Fruit fly (Drosophila melanogaster) whole organism, prepupa: ENCODE data around the gene Unr.

ENCODE experiments used
- CG10631 ChIP-seq: fragments of 200-800 bp; sonication (Bioruptor generic); optimal IDR thresholded peaks from 2 replicates; lab custom pipeline; 2016; ENCODE audit warnings: missing biosample characterization, missing genetic modification characterization
- CG10669 ChIP-seq: fragments of 200-800 bp; sonication (Bioruptor generic); optimal IDR thresholded peaks from 3 replicates; lab custom pipeline; 2018; ENCODE audit warnings: missing biosample characterization, mild to moderate bottlenecking, missing genetic modification characterization, moderate library complexity
- CG11294 ChIP-seq: fragments of 200-800 bp; sonication (Bioruptor generic); IDR thresholded peaks from 2 replicates; pipeline ENCODE4 v1.3.6; 2022; ENCODE audit warnings: missing biosample characterization, missing genetic modification characterization
- CG11762 ChIP-seq: fragments of 200-800 bp; sonication (Bioruptor generic); optimal IDR thresholded peaks from 3 replicates; lab custom pipeline; 2016; ENCODE audit warnings: missing biosample characterization, missing genetic modification characterization; ENCODE audit not compliant: insufficient read depth
- CG1621 ChIP-seq: fragments of 200-800 bp; sonication (Bioruptor generic); optimal IDR thresholded peaks from 3 replicates; lab custom pipeline; 2018; ENCODE audit warnings: missing biosample characterization, mild to moderate bottlenecking, missing genetic modification characterization
- CG31627 ChIP-seq: fragments of 200-800 bp; sonication (Bioruptor generic); optimal IDR thresholded peaks from 3 replicates; lab custom pipeline; 2016; ENCODE audit warnings: missing biosample characterization, missing genetic modification characterization
- CG32006 ChIP-seq: fragments of 200-800 bp; sonication (Bioruptor generic); optimal IDR thresholded peaks from 3 replicates; lab custom pipeline; 2017; ENCODE audit warnings: missing biosample characterization, mild to moderate bottlenecking, missing genetic modification characterization
- CG34406 ChIP-seq: fragments of 200-800 bp; sonication (Bioruptor generic); optimal IDR thresholded peaks from 3 replicates; lab custom pipeline; 2016; ENCODE audit warnings: missing biosample characterization, missing genetic modification characterization
- CG3919 ChIP-seq: fragments of 200-800 bp; sonication (Bioruptor generic); optimal IDR thresholded peaks from 3 replicates; lab custom pipeline; 2016; ENCODE audit warnings: missing biosample characterization, missing genetic modification characterization
- CG4318 ChIP-seq: fragments of 200-800 bp; sonication (Bioruptor generic); optimal IDR thresholded peaks from 3 replicates; lab custom pipeline; 2017; ENCODE audit warnings: missing biosample characterization, mild to moderate bottlenecking, missing genetic modification characterization
- CG6163 ChIP-seq: fragments of 200-800 bp; sonication (Bioruptor generic); IDR thresholded peaks from 3 replicates; pipeline ENCODE4 v1.3.6; 2022; ENCODE audit warnings: missing biosample characterization, missing genetic modification characterization
- CG6276 ChIP-seq: fragments of 200-800 bp; sonication (Bioruptor generic); optimal IDR thresholded peaks from 2 replicates; lab custom pipeline; 2017; ENCODE audit warnings: missing biosample characterization, mild to moderate bottlenecking, missing genetic modification characterization
- CG6792 ChIP-seq: fragments of 200-800 bp; sonication (Bioruptor generic); optimal IDR thresholded peaks from 3 replicates; lab custom pipeline; 2016; ENCODE audit warnings: missing biosample characterization, missing genetic modification characterization
- CG6808 ChIP-seq: fragments of 200-800 bp; sonication (Bioruptor generic); optimal IDR thresholded peaks from 3 replicates; lab custom pipeline; 2017; ENCODE audit warnings: missing biosample characterization, missing genetic modification characterization, mild to moderate bottlenecking, moderate library complexity, missing genetic modification reagents
- CG6854 ChIP-seq: fragments of 200-800 bp; sonication (Bioruptor generic); optimal IDR thresholded peaks from 2 replicates; lab custom pipeline; 2017; ENCODE audit warnings: missing biosample characterization, mild to moderate bottlenecking, missing genetic modification characterization
- CG8119 ChIP-seq: fragments of 200-800 bp; sonication (Bioruptor generic); IDR thresholded peaks from 3 replicates; pipeline ENCODE4 v1.3.6; 2022; ENCODE audit warnings: missing biosample characterization, missing genetic modification characterization
- CG8319 ChIP-seq: fragments of 200-800 bp; sonication (Bioruptor generic); optimal IDR thresholded peaks from 3 replicates; lab custom pipeline; 2016; ENCODE audit warnings: missing biosample characterization, missing genetic modification characterization
- CG8632 ChIP-seq: fragments of 200-800 bp; sonication (Bioruptor generic); optimal IDR thresholded peaks from 3 replicates; lab custom pipeline; 2016; ENCODE audit warnings: missing biosample characterization, missing genetic modification characterization
- CG9139 ChIP-seq: fragments of 200-800 bp; sonication (Bioruptor generic); optimal IDR thresholded peaks from 3 replicates; lab custom pipeline; 2017; ENCODE audit warnings: missing biosample characterization, mild to moderate bottlenecking, missing genetic modification characterization
- Eip75B ChIP-seq: fragments of 200-800 bp; sonication (Bioruptor generic); optimal IDR thresholded peaks from 3 replicates; lab custom pipeline; 2016; ENCODE audit warnings: missing biosample characterization, missing genetic modification characterization
- Eip78C ChIP-seq: fragments of 200-800 bp; sonication (Bioruptor generic); peaks from one replicate; lab custom pipeline; 2016; ENCODE audit warnings: missing biosample characterization, missing genetic modification characterization
- Eip93F ChIP-seq: fragments of 200-800 bp; sonication (Bioruptor generic); optimal IDR thresholded peaks from 2 replicates; lab custom pipeline; 2016; ENCODE audit warnings: missing biosample characterization, mild to moderate bottlenecking, missing genetic modification characterization
- Ets96B ChIP-seq: fragments of 200-800 bp; optimal IDR thresholded peaks from 2 replicates; lab custom pipeline; 2019; ENCODE audit warnings: missing biosample characterization, mild to moderate bottlenecking, missing genetic modification characterization, moderate library complexity
- Gug ChIP-seq: fragments of 200-800 bp; sonication (Bioruptor generic); IDR thresholded peaks from 2 replicates; pipeline ENCODE4 v1.3.6; 2022; ENCODE audit warnings: missing biosample characterization, missing genetic modification characterization
- Hr38 ChIP-seq: sonication (Bioruptor generic); optimal IDR thresholded peaks from 2 replicates; lab custom pipeline; 2016; ENCODE audit warnings: missing biosample characterization, missing genetic modification characterization
- Hr4 ChIP-seq: fragments of 200-800 bp; sonication (Bioruptor generic); optimal IDR thresholded peaks from 3 replicates; lab custom pipeline; 2016; ENCODE audit warnings: missing biosample characterization, missing genetic modification characterization
- Lpt ChIP-seq: fragments of 200-800 bp; sonication (Bioruptor generic); optimal IDR thresholded peaks from 3 replicates; lab custom pipeline; 2016; ENCODE audit warnings: missing biosample characterization, missing genetic modification characterization
- Met ChIP-seq: fragments of 200-800 bp; sonication (Bioruptor generic); optimal IDR thresholded peaks from 3 replicates; lab custom pipeline; 2016; ENCODE audit warnings: missing biosample characterization, missing genetic modification characterization
- Smox ChIP-seq: fragments of 200-800 bp; sonication (Bioruptor generic); optimal IDR thresholded peaks from 3 replicates; lab custom pipeline; 2016; ENCODE audit warnings: missing biosample characterization, missing genetic modification characterization
- Sox102F ChIP-seq: fragments of 200-800 bp; sonication (Bioruptor generic); optimal IDR thresholded peaks from 2 replicates; lab custom pipeline; 2016; ENCODE audit warnings: missing biosample characterization, mild to moderate bottlenecking, missing genetic modification characterization
- Sox14 ChIP-seq: fragments of 200-800 bp; sonication (Bioruptor generic); optimal IDR thresholded peaks from 3 replicates; lab custom pipeline; 2016; ENCODE audit warnings: missing biosample characterization, missing genetic modification characterization
- Sox15 ChIP-seq: fragments of 200-800 bp; sonication (Bioruptor generic); optimal IDR thresholded peaks from 3 replicates; lab custom pipeline; 2016; ENCODE audit warnings: missing biosample characterization, missing genetic modification characterization
- achi ChIP-seq: fragments of 200-800 bp; sonication (Bioruptor generic); optimal IDR thresholded peaks from 3 replicates; lab custom pipeline; 2016; ENCODE audit warnings: missing biosample characterization, missing genetic modification characterization
- acj6 ChIP-seq: fragments of 200-800 bp; sonication (Bioruptor generic); optimal IDR thresholded peaks from 3 replicates; lab custom pipeline; 2016; ENCODE audit warnings: missing biosample characterization, missing genetic modification characterization
- cyc ChIP-seq: fragments of 200-800 bp; sonication (Bioruptor generic); optimal IDR thresholded peaks from 3 replicates; lab custom pipeline; 2016; ENCODE audit warnings: missing biosample characterization, missing genetic modification characterization
- dac ChIP-seq: fragments of 200-800 bp; sonication (Bioruptor generic); optimal IDR thresholded peaks from 2 replicates; lab custom pipeline; 2017; ENCODE audit warnings: missing biosample characterization, mild to moderate bottlenecking, missing genetic modification characterization
- dsx ChIP-seq: fragments of 200-800 bp; optimal IDR thresholded peaks from 3 replicates; lab custom pipeline; 2019; ENCODE audit warnings: missing biosample characterization, mild to moderate bottlenecking, missing genetic modification characterization, moderate library complexity; ENCODE audit not compliant: poor library complexity, severe bottlenecking
- eg ChIP-seq: fragments of 200-800 bp; sonication (Bioruptor generic); IDR thresholded peaks from 3 replicates; pipeline ENCODE4 v1.3.6; 2022; ENCODE audit warnings: missing biosample characterization, missing genetic modification characterization
- esn ChIP-seq: fragments of 200-800 bp; sonication (Bioruptor generic); optimal IDR thresholded peaks from 2 replicates; lab custom pipeline; 2016; ENCODE audit warnings: missing biosample characterization, mild to moderate bottlenecking, missing genetic modification characterization, moderate library complexity
- fd59A ChIP-seq: fragments of 200-800 bp; sonication (Bioruptor generic); optimal IDR thresholded peaks from 2 replicates; lab custom pipeline; 2017; ENCODE audit warnings: missing biosample characterization, mild to moderate bottlenecking, missing genetic modification characterization, missing genetic modification reagents
- fd85E ChIP-seq: fragments of 200-800 bp; sonication (Bioruptor generic); optimal IDR thresholded peaks from 3 replicates; lab custom pipeline; 2016; ENCODE audit warnings: missing biosample characterization, missing genetic modification characterization
- lz ChIP-seq: fragments of 200-800 bp; sonication (Bioruptor generic); optimal IDR thresholded peaks from 3 replicates; lab custom pipeline; 2016; ENCODE audit warnings: missing biosample characterization, missing genetic modification characterization
- net ChIP-seq: fragments of 200-800 bp; sonication (Bioruptor generic); optimal IDR thresholded peaks from 3 replicates; lab custom pipeline; 2016; ENCODE audit warnings: missing biosample characterization, missing genetic modification characterization
- pdm3 ChIP-seq: fragments of 200-800 bp; sonication (Bioruptor generic); optimal IDR thresholded peaks from 3 replicates; lab custom pipeline; 2016; ENCODE audit warnings: missing biosample characterization, missing genetic modification characterization
- salr ChIP-seq, 2 experiments: fragments of 200-800 bp; sonication (Bioruptor generic); optimal IDR thresholded peaks; 3 replicates each; lab custom pipeline; 2016 to 2018; ENCODE audit warnings: missing biosample characterization in 2 of 2, missing genetic modification characterization in 2 of 2, mild to moderate bottlenecking in 1 of 2
- spab ChIP-seq: fragments of 200-800 bp; sonication (Bioruptor generic); optimal IDR thresholded peaks from 2 replicates; lab custom pipeline; 2017; ENCODE audit warnings: missing biosample characterization, mild to moderate bottlenecking, missing genetic modification characterization, missing genetic modification reagents
- ss ChIP-seq, 2 experiments: fragments of 200-800 bp; sonication (Bioruptor generic); optimal IDR thresholded peaks; 2 replicates in 1 of 2; 3 replicates in 1 of 2; lab custom pipeline; 2017 to 2018; ENCODE audit warnings: mild to moderate bottlenecking in 2 of 2, missing biosample characterization in 2 of 2, missing genetic modification characterization in 2 of 2, moderate library complexity in 1 of 2
- svp ChIP-seq: fragments of 200-800 bp; sonication (Bioruptor generic); peaks from one replicate; lab custom pipeline; 2016; ENCODE audit warnings: missing biosample characterization, missing genetic modification characterization
- topi ChIP-seq: fragments of 200-800 bp; sonication (Bioruptor generic); optimal IDR thresholded peaks from 3 replicates; lab custom pipeline; 2016; ENCODE audit warnings: missing biosample characterization, missing genetic modification characterization
- vri ChIP-seq: fragments of 200-800 bp; sonication (Bioruptor generic); optimal IDR thresholded peaks from 3 replicates; lab custom pipeline; 2016; ENCODE audit warnings: missing biosample characterization, mild to moderate bottlenecking, missing genetic modification characterization

The Unr gene

DNA sequence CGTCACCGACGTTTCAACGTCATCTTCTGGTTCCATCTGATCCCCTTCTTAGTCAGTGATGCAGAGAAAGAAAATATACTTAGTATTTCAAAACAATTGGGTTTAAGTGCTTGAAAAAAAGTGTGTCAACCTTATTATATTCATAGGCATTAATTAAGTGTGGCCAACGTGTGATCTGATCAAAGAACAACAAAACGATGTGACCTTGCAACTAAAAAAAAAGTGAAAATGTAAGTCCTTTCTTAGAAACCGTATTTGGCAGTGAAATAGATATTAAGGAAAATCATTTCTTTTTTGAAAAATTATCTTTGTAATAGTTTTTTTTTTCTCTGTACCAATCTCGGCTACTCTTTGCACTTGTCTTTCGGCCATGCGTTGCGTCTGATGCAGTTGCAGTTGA lies 57.1 kb downstream of the Unr start (continued):
- TF ChIP-seq Eip75B (peak; percentile 88), achi (peak; percentile 86), CG8632 (GFP tag; lab: Kevin White, UChicago) (peak; percentile 83), CG1621 (tag; lab: Kevin White, UChicago) (peak; percentile 66), Sox15 (GFP tag; lab: Kevin White, UChicago) (peak; percentile 78), CG3919 (GFP tag; lab: Kevin White, UChicago) (peak; percentile 88), Sox14 (GFP tag; lab: Kevin White, UChicago) (peak; percentile 86), cyc (peak; percentile 70)

DNA sequence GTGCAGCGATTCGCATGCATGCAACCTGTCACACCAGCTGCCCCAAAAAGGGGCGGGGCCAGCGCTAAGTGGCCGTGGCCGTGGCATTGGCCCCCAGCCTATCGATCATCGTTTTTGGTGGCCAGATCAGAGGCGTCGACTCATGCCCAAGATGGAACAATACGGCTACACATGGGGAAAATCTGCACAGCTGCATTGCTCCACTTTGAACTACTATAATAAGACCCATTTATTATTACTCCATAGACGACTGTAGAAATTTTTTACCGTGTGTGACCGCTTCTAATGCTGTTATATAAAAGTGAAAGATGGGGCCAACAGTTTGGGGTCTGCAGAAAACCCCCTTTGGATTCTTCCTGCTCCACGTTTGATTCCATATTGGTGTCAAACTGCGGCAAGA lies 58.2 kb downstream of the Unr start:
- TF ChIP-seq CG6276: peak; percentile 21
- peak; percentile 27 for TF ChIP-seq achi
- TF ChIP-seq CG10669 (GFP tag; lab: Kevin White, UChicago): no peak
- no peak for TF ChIP-seq Sox102F
- peak; percentile 84 for TF ChIP-seq CG32006
- TF ChIP-seq Sox15 (GFP tag; lab: Kevin White, UChicago): no peak
- no peak for TF ChIP-seq Eip93F (GFP tag; lab: Kevin White, UChicago)
- TF ChIP-seq esn: no peak
- no peak for TF ChIP-seq dsx (GFP tag; lab: Kevin White, UChicago)
- no peak for TF ChIP-seq CG8319 (GFP tag; lab: Kevin White, UChicago)
- no peak for TF ChIP-seq fd59A (GFP tag; lab: Kevin White, UChicago)
- peak in 1 of 2 experiments; percentile 38 for TF ChIP-seq ss (GFP tag; optimal IDR thresholded peaks at IDR 0.05; lab: Kevin White, UChicago)
- peak in 1 of 2 experiments; percentile 59 for TF ChIP-seq salr (GFP tag; optimal IDR thresholded peaks at IDR 0.05; lab: Kevin White, UChicago)
- no peak for TF ChIP-seq cyc
- no peak for TF ChIP-seq Lpt (GFP tag; lab: Kevin White, UChicago)
- TF ChIP-seq CG4318 (GFP tag; lab: Kevin White, UChicago): peak; percentile 59
- no peak for TF ChIP-seq Met (GFP tag; lab: Kevin White, UChicago)
- no peak for TF ChIP-seq lz (GFP tag; lab: Kevin White, UChicago)
- TF ChIP-seq CG11294 (GFP tag; lab: Robert Waterston, UW): no peak
- TF ChIP-seq eg (GFP tag; lab: Robert Waterston, UW): peak; percentile 50; the same call in 2 of the 3 replicates
- TF ChIP-seq fd85E (GFP tag; lab: Kevin White, UChicago): no peak
- TF ChIP-seq Hr4: peak; percentile 69
- TF ChIP-seq CG6163: no peak
- TF ChIP-seq svp (GFP tag; lab: Kevin White, UChicago): no peak
- TF ChIP-seq acj6 (GFP tag; lab: Kevin White, UChicago): no peak
- TF ChIP-seq Gug (GFP tag; lab: Robert Waterston, UW): no peak
- no peak for TF ChIP-seq Eip75B
- TF ChIP-seq CG6854: no peak
- TF ChIP-seq Hr38: no peak
- no peak for TF ChIP-seq Ets96B (tag; lab: Kevin White, UChicago)
- TF ChIP-seq net (GFP tag; lab: Kevin White, UChicago): peak; percentile 24
- TF ChIP-seq CG6808 (GFP tag; lab: Kevin White, UChicago): no peak
- no peak for TF ChIP-seq CG11762 (GFP tag; lab: Kevin White, UChicago)
- no peak for TF ChIP-seq CG31627
- no peak for TF ChIP-seq CG9139
- TF ChIP-seq vri: no peak
- TF ChIP-seq pdm3 (GFP tag; lab: Kevin White, UChicago): peak; percentile 23
- TF ChIP-seq CG8119 (GFP tag; lab: Robert Waterston, UW): peak; percentile 60
- no peak for TF ChIP-seq topi
- TF ChIP-seq Smox (GFP tag; lab: Kevin White, UChicago): no peak
- TF ChIP-seq dac: peak; percentile 51
- no peak for TF ChIP-seq spab (GFP tag; lab: Kevin White, UChicago)
- no peak for TF ChIP-seq CG34406 (GFP tag; lab: Kevin White, UChicago)
- peak; percentile 59 for TF ChIP-seq Eip78C (GFP tag; lab: Kevin White, UChicago)
- no peak for TF ChIP-seq Sox14 (GFP tag; lab: Kevin White, UChicago)
- no peak for TF ChIP-seq CG6792 (GFP tag; lab: Kevin White, UChicago)
- TF ChIP-seq CG10631 (GFP tag; lab: Kevin White, UChicago): no peak
